Worm (Caenorhabditis elegans): ENCODE results near the gene F59F4.3.

- TF ChIP-seq let-526 (GFP tag; IDR thresholded peaks at IDR 0.05) = no peak
- no peak for TF ChIP-seq rcor-1 (GFP tag; IDR thresholded peaks at IDR 0.05)
Measured at ce11 chrX:15831537-15831936, 15.9 kb downstream of the F59F4.3 start.
